Worm (Caenorhabditis elegans): ENCODE data around the gene F27E5.3.
A peak's percentile ranks its signal among the peaks of the same experiment; 100 is the strongest.

F27E5.3 gene

ce11 chrII:10167731-10168130 lies 23.7 kb upstream of the F27E5.3 start:
- TF ChIP-seq pqm-1 (tag; optimal IDR thresholded peaks at IDR 0.05), result no peak
- TF ChIP-seq ceh-24 (tag; optimal IDR thresholded peaks at IDR 0.05), result no peak
- TF ChIP-seq T23F11.4 (GFP tag; optimal IDR thresholded peaks at IDR 0.05), result no peak
- TF ChIP-seq sox-2 (GFP tag; IDR thresholded peaks at IDR 0.05), result no peak
- no peak for TF ChIP-seq ref-2 (tag; optimal IDR thresholded peaks at IDR 0.05)
- TF ChIP-seq pax-1 (tag; optimal IDR thresholded peaks at IDR 0.05), result no peak
- no peak for TF ChIP-seq pag-3 (tag; optimal IDR thresholded peaks at IDR 0.05; ENCODE audit: borderline replicate concordance)
- no peak for TF ChIP-seq pat-9 (tag; optimal IDR thresholded peaks at IDR 0.05)
- TF ChIP-seq npax-4 (tag; optimal IDR thresholded peaks at IDR 0.05), result no peak
- no peak for TF ChIP-seq ceh-45 (GFP tag; IDR thresholded peaks at IDR 0.05)
- TF ChIP-seq F13H6.1 (tag; optimal IDR thresholded peaks at IDR 0.05), result no peak
- TF ChIP-seq ceh-14 (tag; optimal IDR thresholded peaks at IDR 0.05), result no peak
- no peak for TF ChIP-seq ceh-34 (tag; optimal IDR thresholded peaks at IDR 0.05)

- no peak for TF ChIP-seq ceh-31 (tag; optimal IDR thresholded peaks at IDR 0.05)
- TF ChIP-seq ttx-3 (tag; optimal IDR thresholded peaks at IDR 0.05), result no peak
- no peak for TF ChIP-seq madf-2 (tag; optimal IDR thresholded peaks at IDR 0.05)
- no peak for TF ChIP-seq pax-1 (tag; optimal IDR thresholded peaks at IDR 0.05)
- TF ChIP-seq C08G9.2 (tag; optimal IDR thresholded peaks at IDR 0.05), result no peak
- no peak for TF ChIP-seq ceh-34 (tag; optimal IDR thresholded peaks at IDR 0.05)
These were observed 22.4 kb upstream of the F27E5.3 start for ce11 chrII:10166365-10166764.

ce11 chrII:10164137-10164536 lies 20.1 kb upstream of the F27E5.3 start:
- no peak for TF ChIP-seq lin-11 (tag; optimal IDR thresholded peaks at IDR 0.05)
- TF ChIP-seq ceh-6 (GFP tag; optimal IDR thresholded peaks at IDR 0.05), result no peak
- TF ChIP-seq syd-9 (tag; optimal IDR thresholded peaks at IDR 0.05), result no peak
- no peak for TF ChIP-seq pqm-1 (tag; optimal IDR thresholded peaks at IDR 0.05)
- no peak for TF ChIP-seq K02D7.2 (tag; optimal IDR thresholded peaks at IDR 0.05)
- TF ChIP-seq ceh-9 (tag; optimal IDR thresholded peaks at IDR 0.05), result no peak
- TF ChIP-seq fkh-10 (GFP tag; optimal IDR thresholded peaks at IDR 0.05), result no peak

- TF ChIP-seq T23F11.4 (GFP tag; optimal IDR thresholded peaks at IDR 0.05) (peak; percentile 38), eyg-1 (tag; optimal IDR thresholded peaks at IDR 0.05) (no peak), gmeb-2 (tag; optimal IDR thresholded peaks at IDR 0.05) (no peak), ceh-19 (GFP tag; optimal IDR thresholded peaks at IDR 0.05) (no peak), che-1 (tag; optimal IDR thresholded peaks at IDR 0.05) (no peak)
These were observed 18.8 kb upstream of the F27E5.3 start for ce11 chrII:10162785-10163184.

ce11 chrII:10155106-10155505 lies 11.1 kb upstream of the F27E5.3 start, which contains the start of gene nlp-63:
Gene nlp-63, plus strand, starts transcription at chrII:10155406.
- no peak for TF ChIP-seq ceh-19 (GFP tag; optimal IDR thresholded peaks at IDR 0.05)
- no peak for TF ChIP-seq pqm-1 (tag; optimal IDR thresholded peaks at IDR 0.05)
- no peak for TF ChIP-seq hlh-15 (tag; optimal IDR thresholded peaks at IDR 0.05)
- TF ChIP-seq unc-86 (tag; optimal IDR thresholded peaks at IDR 0.05), result no peak
- no peak for TF ChIP-seq fax-1 (tag; optimal IDR thresholded peaks at IDR 0.05)
- TF ChIP-seq T23F11.4 (GFP tag; optimal IDR thresholded peaks at IDR 0.05), result no peak
- no peak for TF ChIP-seq unc-3 (GFP tag; conservative IDR thresholded peaks at IDR 0.05)
- no peak for TF ChIP-seq unc-3 (tag; optimal IDR thresholded peaks at IDR 0.05)
- TF ChIP-seq ahr-1 (tag; optimal IDR thresholded peaks at IDR 0.05), result no peak
- TF ChIP-seq fkh-10 (GFP tag; optimal IDR thresholded peaks at IDR 0.05), result no peak
- TF ChIP-seq ceh-45 (GFP tag; IDR thresholded peaks at IDR 0.05), result no peak
- no peak for TF ChIP-seq ceh-22 (tag; optimal IDR thresholded peaks at IDR 0.05)
- no peak for TF ChIP-seq nhr-232 (tag; optimal IDR thresholded peaks at IDR 0.05)
- no peak for TF ChIP-seq tbx-2 (tag; optimal IDR thresholded peaks at IDR 0.05)
- no peak for TF ChIP-seq rnt-1 (tag; optimal IDR thresholded peaks at IDR 0.05)
- TF ChIP-seq pha-2 (tag; optimal IDR thresholded peaks at IDR 0.05), result no peak
- TF ChIP-seq odd-2 (tag; optimal IDR thresholded peaks at IDR 0.05), result no peak
- no peak for TF ChIP-seq pax-1 (tag; optimal IDR thresholded peaks at IDR 0.05)
